Fruit fly (Drosophila melanogaster) whole organism, adult: ENCODE measurements around the gene Fife.

Experiments
- CG11617 ChIP-seq: fragments of 200-800 bp; sonication (Bioruptor generic); optimal IDR thresholded peaks from 2 replicates; lab custom pipeline; 2017; ENCODE audit warnings: mild to moderate bottlenecking, missing biosample characterization, missing genetic modification reagents, missing genetic modification characterization
- CG12768 ChIP-seq: fragments of 200-800 bp; sonication (Bioruptor generic); optimal IDR thresholded peaks from 2 replicates; lab custom pipeline; 2017; ENCODE audit warnings: missing biosample characterization, missing genetic modification characterization, mild to moderate bottlenecking, moderate library complexity, missing genetic modification reagents
- CG14711 ChIP-seq: fragments of 200-800 bp; sonication (Bioruptor generic); optimal IDR thresholded peaks from 2 replicates; lab custom pipeline; 2018; ENCODE audit warnings: missing biosample characterization, mild to moderate bottlenecking, missing genetic modification characterization, moderate library complexity
- CG33017 ChIP-seq: fragments of 200-800 bp; sonication (Bioruptor generic); optimal IDR thresholded peaks from 2 replicates; lab custom pipeline; 2018; ENCODE audit warnings: missing biosample characterization, mild to moderate bottlenecking, missing genetic modification characterization, moderate library complexity
- CG7045 ChIP-seq: fragments of 200-800 bp; sonication (Bioruptor generic); optimal IDR thresholded peaks from 2 replicates; lab custom pipeline; 2017; ENCODE audit warnings: missing biosample characterization, mild to moderate bottlenecking, missing genetic modification characterization
- Clk ChIP-seq: fragments of 200-800 bp; sonication (Bioruptor generic); optimal IDR thresholded peaks from 2 replicates; lab custom pipeline; 2017; ENCODE audit warnings: missing biosample characterization, missing genetic modification characterization
- Hr96 ChIP-seq: fragments of 200-800 bp; sonication (Bioruptor generic); optimal IDR thresholded peaks from 2 replicates; lab custom pipeline; 2016; ENCODE audit warnings: missing biosample characterization, missing genetic modification characterization
- bab1 ChIP-seq: fragments of 200-800 bp; sonication (Bioruptor generic); optimal IDR thresholded peaks from 3 replicates; lab custom pipeline; 2019; ENCODE audit warnings: missing biosample characterization, mild to moderate bottlenecking, missing genetic modification characterization, moderate library complexity
- cic ChIP-seq: fragments of 200-800 bp; sonication (Bioruptor generic); optimal IDR thresholded peaks from 2 replicates; lab custom pipeline; 2017; ENCODE audit warnings: missing biosample characterization, mild to moderate bottlenecking, missing genetic modification characterization, moderate library complexity
- cnc ChIP-seq, 2 experiments: fragments of >200 bp; optimal IDR thresholded peaks; 2 replicates each; lab custom pipeline; 2017
- kay ChIP-seq: fragments of 200-800 bp; sonication (Bioruptor generic); peaks from one replicate; lab custom pipeline; 2016; ENCODE audit warnings: missing biosample characterization, missing genetic modification characterization, borderline replicate concordance
- tj ChIP-seq: fragments of 200-800 bp; sonication (Bioruptor generic); optimal IDR thresholded peaks from 3 replicates; lab custom pipeline; 2017; ENCODE audit warnings: missing biosample characterization, mild to moderate bottlenecking, missing genetic modification characterization, moderate library complexity

- TF ChIP-seq CG14711 (no peak), bab1 (GFP tag; lab: Kevin White, UChicago) (no peak), cic (no peak), Clk (GFP tag; lab: Kevin White, UChicago) (no peak), CG12768 (GFP tag; lab: Kevin White, UChicago) (no peak), CG7045 (GFP tag; lab: Kevin White, UChicago) (no peak), CG11617 (no peak), CG33017 (tag; lab: Kevin White, UChicago) (no peak), tj (GFP tag; lab: Kevin White, UChicago) (no peak), cnc (optimal IDR thresholded peaks at IDR 0.05; lab: Kevin White, UChicago) (no peak), Hr96 (GFP tag; lab: Kevin White, UChicago) (no peak), kay (GFP tag; lab: Kevin White, UChicago) (no peak)
These were observed 9.0 kb downstream of the Fife start for dm6 chr3L:2702474-2702873.
